Worm (Caenorhabditis elegans) whole organism, late embryonic: ENCODE results near the gene sre-15.

Experiments used
- fkh-10 ChIP-seq: fragments of 150-350 bp; optimal IDR thresholded peaks from 2 replicates; lab custom pipeline; 2014; ENCODE audit warnings: missing biosample characterization, missing genetic modification reagents, missing genetic modification characterization
- hlh-30 ChIP-seq: sonication (generic microtip); optimal IDR thresholded peaks from 2 replicates; lab custom pipeline; 2017; ENCODE audit warnings: antibody characterized with exemption, missing genetic modification characterization, missing compliant biosample characterization; ENCODE audit not compliant: insufficient read depth
- hlh-6 ChIP-seq: sonication (generic microtip); optimal IDR thresholded peaks from 2 replicates; lab custom pipeline; 2016; ENCODE audit warnings: missing genotype, missing genetic modification characterization, missing compliant biosample characterization
- madf-2 ChIP-seq: sonication (generic microtip); optimal IDR thresholded peaks from 2 replicates; lab custom pipeline; 2017; ENCODE audit warnings: missing genetic modification characterization, missing compliant biosample characterization
- ref-2 ChIP-seq: sonication (generic microtip); optimal IDR thresholded peaks from 2 replicates; lab custom pipeline; 2016; ENCODE audit warnings: missing genetic modification characterization, missing compliant biosample characterization

DNA sequence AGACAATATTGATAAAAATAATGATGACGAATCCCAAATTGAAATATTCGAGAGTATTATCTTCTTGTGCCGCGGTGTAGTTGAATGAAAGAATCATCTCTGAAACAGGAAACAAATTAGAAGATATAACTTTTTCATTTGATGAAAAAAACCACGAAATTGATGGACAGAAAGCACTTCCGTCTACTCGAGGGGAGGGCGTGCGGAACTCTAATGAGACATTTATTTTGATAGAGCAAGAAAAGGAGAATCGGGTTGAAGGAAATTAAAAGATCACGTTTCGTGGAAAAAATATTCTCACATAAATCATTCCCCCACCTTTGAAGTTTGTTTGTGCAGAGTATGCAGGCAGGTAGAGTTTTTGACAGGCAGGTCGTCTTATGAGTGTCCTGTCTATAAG, 16.7 kb upstream of the sre-15 start, which contains the start of gene sre-14:
- TF ChIP-seq hlh-6 (no peak), hlh-30 (tag; lab: Kevin White, UChicago) (no peak), fkh-10 (GFP tag; lab: Kevin White, UChicago) (no peak), madf-2 (no peak), ref-2 (tag; lab: Kevin White, UChicago) (no peak)
